Worm (Caenorhabditis elegans): ENCODE data around the gene Y71H2AM.20.
A peak's percentile ranks its signal among the peaks of the same experiment; 100 is the strongest.
"Not testable (repeated sequence)": the region's sequence is repeated elsewhere in the genome, so short reads cannot be mapped to it uniquely, and the experiment has no call there.

Gene Y71H2AM.20

ce11 chrIII:2801800-2802515 lies 16.2 kb upstream of the Y71H2AM.20 start, which contains the start of the genes twk-45 and Y71H2AM.25:
TSS of gene twk-45 (minus strand) at chrIII:2801900.
TSS of gene Y71H2AM.25 (plus strand) at chrIII:2802465.
- TF ChIP-seq rpc-1 (optimal IDR thresholded peaks at IDR 0.05) (no peak), rpc-1 (tag; optimal IDR thresholded peaks at IDR 0.05) (no peak), nhr-179 (tag; optimal IDR thresholded peaks at IDR 0.05) (no peak), egl-44 (GFP tag; IDR thresholded peaks at IDR 0.05) (no peak), hlh-12 (tag; optimal IDR thresholded peaks at IDR 0.05) (no peak)

- TF ChIP-seq ztf-22 (GFP tag; optimal IDR thresholded peaks at IDR 0.05): no peak
- TF ChIP-seq hrde-1 (tag; optimal IDR thresholded peaks at IDR 0.05; ENCODE audit: borderline replicate concordance): no peak
- TF ChIP-seq lin-35 (GFP tag; optimal IDR thresholded peaks at IDR 0.05): no peak
- no peak for TF ChIP-seq hsf-1 (GFP tag; IDR thresholded peaks at IDR 0.05)
- no peak for TF ChIP-seq ccch-3 (GFP tag; optimal IDR thresholded peaks at IDR 0.05)
- no peak for TF ChIP-seq madf-6 (GFP tag; IDR thresholded peaks at IDR 0.05)
- TF ChIP-seq C17E4.6 (GFP tag; IDR thresholded peaks at IDR 0.05): no peak
- no peak for TF ChIP-seq nhr-80 (tag; optimal IDR thresholded peaks at IDR 0.05)
- no peak for TF ChIP-seq snpc-3.4 (tag; optimal IDR thresholded peaks at IDR 0.05)
- no peak for TF ChIP-seq fkh-3 (tag; optimal IDR thresholded peaks at IDR 0.05)
- TF ChIP-seq lsy-27 (tag; optimal IDR thresholded peaks at IDR 0.05; ENCODE audit: borderline replicate concordance, insufficient read depth): no peak
- no peak for TF ChIP-seq ztf-6 (GFP tag; IDR thresholded peaks at IDR 0.05)
- TF ChIP-seq Y53G8AR.9 (GFP tag; conservative IDR thresholded peaks at IDR 0.05): no peak
- no peak for TF ChIP-seq T07F8.4 (tag; optimal IDR thresholded peaks at IDR 0.05)
- no peak for TF ChIP-seq mcd-1 (GFP tag; IDR thresholded peaks at IDR 0.05)
- no peak for TF ChIP-seq sptf-2 (GFP tag; optimal IDR thresholded peaks at IDR 0.05)
- TF ChIP-seq zim-3 (tag; optimal IDR thresholded peaks at IDR 0.05): no peak
- no peak for TF ChIP-seq ceh-58 (GFP tag; IDR thresholded peaks at IDR 0.05)
- no peak for TF ChIP-seq Y56A3A.18 (GFP tag; IDR thresholded peaks at IDR 0.05)
- no peak for TF ChIP-seq lir-1 (GFP tag; conservative IDR thresholded peaks at IDR 0.05)
These were observed 15.0 kb upstream of the Y71H2AM.20 start for ce11 chrIII:2800743-2801142.

ce11 chrIII:2797463-2797862 lies 11.7 kb upstream of the Y71H2AM.20 start:
- TF ChIP-seq snpc-4 (GFP tag; optimal IDR thresholded peaks at IDR 0.05): not testable (repeated sequence)
- TF ChIP-seq snpc-4 (tag; optimal IDR thresholded peaks at IDR 0.05): peak in 1 of 4 experiments; percentile 78

ce11 chrIII:2795442-2796023 lies 9.8 kb upstream of the Y71H2AM.20 start:
- peak; percentile 26 for TF ChIP-seq xnd-1 (tag; optimal IDR thresholded peaks at IDR 0.05)
- TF ChIP-seq aptf-2 (GFP tag; conservative IDR thresholded peaks at IDR 0.05): 0 out of 2 replicates have a peak, but pooled peaks have one; percentile 53
- TF ChIP-seq lsl-1 (GFP tag; optimal IDR thresholded peaks at IDR 0.05): peak; percentile 40
- TF ChIP-seq unc-130 (GFP tag; optimal IDR thresholded peaks at IDR 0.05): no peak
- no peak for TF ChIP-seq zim-3 (tag; optimal IDR thresholded peaks at IDR 0.05)
- no peak for TF ChIP-seq lir-1 (GFP tag; conservative IDR thresholded peaks at IDR 0.05)
- peak; percentile 73 for TF ChIP-seq snpc-4 (GFP tag; optimal IDR thresholded peaks at IDR 0.05)
- peak in 3 of 4 experiments; percentile 54 to 91 (median 90) for TF ChIP-seq snpc-4 (tag; optimal IDR thresholded peaks at IDR 0.05)
- no peak for TF ChIP-seq ceh-27 (GFP tag; optimal IDR thresholded peaks at IDR 0.05)
- TF ChIP-seq mxl-1 (tag; optimal IDR thresholded peaks at IDR 0.05): peak; percentile 13
- TF ChIP-seq B0336.3 (GFP tag; IDR thresholded peaks at IDR 0.05): peak; percentile 40; the same call in 1 of the 2 replicates
- no peak for TF ChIP-seq B0035.1 (tag; optimal IDR thresholded peaks at IDR 0.05)
- TF ChIP-seq lin-26 (GFP tag; IDR thresholded peaks at IDR 0.05): peak; percentile 67; the same call in 1 of the 2 replicates
- TF ChIP-seq ekl-4 (GFP tag; IDR thresholded peaks at IDR 0.05): peak; percentile 50; the same call in 1 of the 2 replicates
- no peak for TF ChIP-seq F23B12.7 (tag; optimal IDR thresholded peaks at IDR 0.05; ENCODE audit: insufficient read depth)
- 0 out of 2 replicates have a peak, but pooled peaks have one; percentile 25 for TF ChIP-seq Y56A3A.18 (GFP tag; IDR thresholded peaks at IDR 0.05)
- TF ChIP-seq D2030.7 (GFP tag; IDR thresholded peaks at IDR 0.05): peak; percentile 57
- TF ChIP-seq repo-1 (tag; optimal IDR thresholded peaks at IDR 0.05): no peak
- no peak for TF ChIP-seq ets-4 (GFP tag; optimal IDR thresholded peaks at IDR 0.05)
- no peak for TF ChIP-seq efl-1 (GFP tag; optimal IDR thresholded peaks at IDR 0.05)
